Fruit fly (Drosophila melanogaster): ENCODE data around the gene Tmep.
A peak's percentile ranks its signal among the peaks of the same experiment; 100 is the strongest.

Gene Tmep

DNA sequence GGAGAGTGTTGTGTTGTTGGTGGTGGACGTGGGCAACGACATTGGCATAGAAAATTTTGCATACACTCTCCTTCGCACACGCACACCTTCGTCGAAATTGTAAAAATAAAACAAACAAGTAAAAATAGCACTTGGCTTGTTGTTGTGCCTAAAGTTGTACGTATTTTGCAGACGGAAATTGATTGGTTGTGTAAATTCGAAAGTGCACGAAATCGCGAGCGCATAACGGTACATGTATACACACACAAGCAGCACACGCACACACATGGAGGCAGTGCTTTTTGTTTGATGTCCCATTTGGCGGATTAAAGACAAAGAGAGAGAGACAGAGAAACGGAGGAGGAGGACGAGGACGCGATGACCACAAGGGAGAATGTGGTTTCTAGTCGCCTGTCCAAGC, 31.6 kb upstream of the Tmep start:
- TF ChIP-seq Clk (GFP tag; optimal IDR thresholded peaks at IDR 0.05): no peak
- TF ChIP-seq pad (GFP tag; optimal IDR thresholded peaks at IDR 0.05): no peak
- TF ChIP-seq Crg-1 (GFP tag; optimal IDR thresholded peaks at IDR 0.05): no peak
- TF ChIP-seq ovo (GFP tag; optimal IDR thresholded peaks at IDR 0.05): peak; percentile 88
- no peak for TF ChIP-seq Hr96 (GFP tag; optimal IDR thresholded peaks at IDR 0.05)
- no peak for TF ChIP-seq CG7101 (tag; optimal IDR thresholded peaks at IDR 0.05)
- no peak for TF ChIP-seq toe (GFP tag; optimal IDR thresholded peaks at IDR 0.05)
- no peak for TF ChIP-seq Mnt (GFP tag; optimal IDR thresholded peaks at IDR 0.05)

DNA sequence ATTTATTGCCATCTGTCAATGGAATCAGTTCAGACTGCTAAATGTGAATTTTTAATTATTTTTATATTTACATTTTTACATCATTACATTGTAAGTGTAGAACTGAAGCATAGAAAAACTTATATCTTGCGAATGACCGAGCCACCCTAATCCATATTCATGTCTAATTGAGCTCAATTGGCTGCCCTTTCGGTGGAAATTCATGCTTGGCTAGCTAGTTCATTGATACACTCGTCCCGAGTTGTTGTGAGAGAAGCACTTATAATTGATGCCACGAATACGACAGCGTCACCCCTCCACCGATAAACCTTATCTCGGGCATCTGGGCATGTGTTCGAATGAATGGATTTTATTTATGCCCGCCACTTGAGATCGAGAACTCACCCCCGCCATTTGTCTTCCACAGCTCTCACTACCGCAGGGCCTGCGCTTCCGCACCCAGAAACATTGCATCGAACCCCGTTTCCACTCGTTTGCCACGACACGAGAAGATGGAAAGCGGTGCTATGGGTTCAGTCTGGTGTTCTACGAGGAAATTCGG, 30.6 kb upstream of the Tmep start:
- no peak for TF ChIP-seq CG14711 (tag; optimal IDR thresholded peaks at IDR 0.05)
- no peak for TF ChIP-seq kay (GFP tag; ENCODE audit: borderline replicate concordance)
- TF ChIP-seq CG12768 (GFP tag; optimal IDR thresholded peaks at IDR 0.05): no peak
- TF ChIP-seq cic (GFP tag; optimal IDR thresholded peaks at IDR 0.05): peak; percentile 7
- no peak for TF ChIP-seq cnc (optimal IDR thresholded peaks at IDR 0.05)
- no peak for TF ChIP-seq Mnt (GFP tag; optimal IDR thresholded peaks at IDR 0.05)
- TF ChIP-seq CG7101 (tag; optimal IDR thresholded peaks at IDR 0.05): no peak

DNA sequence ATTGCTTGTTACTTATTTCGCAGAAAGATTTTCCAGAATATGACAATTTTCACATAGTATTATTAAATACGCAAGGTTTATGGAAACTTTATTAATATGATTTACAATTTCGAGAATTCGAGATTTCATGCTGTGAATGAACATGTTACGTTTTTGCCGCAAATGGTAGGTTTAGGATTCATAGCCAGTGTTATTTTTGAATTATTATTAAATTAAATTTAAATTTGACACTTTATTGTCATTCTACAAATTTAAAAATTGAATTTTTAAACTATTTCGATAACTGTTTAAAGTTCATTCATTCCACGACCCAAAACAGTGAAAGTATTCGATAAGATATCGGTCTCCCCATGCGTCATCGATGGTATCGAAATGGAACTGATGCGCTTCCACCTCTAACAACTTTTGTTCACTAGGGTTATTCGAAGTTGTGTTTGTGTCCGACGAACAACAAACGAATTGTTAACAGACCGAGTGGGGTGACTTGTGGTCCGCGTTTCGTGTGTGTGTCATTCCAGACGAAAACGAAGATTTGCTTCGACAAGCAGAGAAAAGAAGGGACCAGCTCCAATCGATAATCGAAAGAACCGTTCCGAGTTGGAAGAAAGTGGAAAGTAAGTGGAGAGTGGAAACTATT, 23.2 kb upstream of the Tmep start, which contains the start of the genes CG32313 and Pcyt1:
Gene CG32313 (minus strand): TSS at position 51 of the 637 bp plus-strand sequence.
Gene Pcyt1 (plus strand): TSS at position 400 of the 637 bp plus-strand sequence.
- TF ChIP-seq toe (GFP tag; optimal IDR thresholded peaks at IDR 0.05): no peak
- peak; percentile 53 for TF ChIP-seq CG7101 (tag; optimal IDR thresholded peaks at IDR 0.05)
- TF ChIP-seq Mnt (GFP tag; optimal IDR thresholded peaks at IDR 0.05): peak; percentile 78
- TF ChIP-seq cnc (optimal IDR thresholded peaks at IDR 0.05): no peak
- peak; percentile 44 for TF ChIP-seq Crg-1 (GFP tag; optimal IDR thresholded peaks at IDR 0.05)
- TF ChIP-seq CG14711 (tag; optimal IDR thresholded peaks at IDR 0.05): peak; percentile 47
- TF ChIP-seq Clk (GFP tag; optimal IDR thresholded peaks at IDR 0.05): no peak
- TF ChIP-seq CG5204 (GFP tag; optimal IDR thresholded peaks at IDR 0.05): no peak
- no peak for TF ChIP-seq tj (GFP tag; optimal IDR thresholded peaks at IDR 0.05)
- TF ChIP-seq CG33017 (tag; optimal IDR thresholded peaks at IDR 0.05): peak; percentile 70
- peak; percentile 31 for TF ChIP-seq CG12768 (GFP tag; optimal IDR thresholded peaks at IDR 0.05)
- no peak for TF ChIP-seq CG11617 (GFP tag; optimal IDR thresholded peaks at IDR 0.05)
- no peak for TF ChIP-seq CG1620 (GFP tag; optimal IDR thresholded peaks at IDR 0.05)
- no peak for TF ChIP-seq pad (GFP tag; optimal IDR thresholded peaks at IDR 0.05)
- TF ChIP-seq cic (GFP tag; optimal IDR thresholded peaks at IDR 0.05): peak; percentile 64
- TF ChIP-seq bab1 (GFP tag; optimal IDR thresholded peaks at IDR 0.05): peak; percentile 82
- TF ChIP-seq Hr96 (GFP tag; optimal IDR thresholded peaks at IDR 0.05): peak; percentile 46
- TF ChIP-seq kay (GFP tag; ENCODE audit: borderline replicate concordance): no peak

DNA sequence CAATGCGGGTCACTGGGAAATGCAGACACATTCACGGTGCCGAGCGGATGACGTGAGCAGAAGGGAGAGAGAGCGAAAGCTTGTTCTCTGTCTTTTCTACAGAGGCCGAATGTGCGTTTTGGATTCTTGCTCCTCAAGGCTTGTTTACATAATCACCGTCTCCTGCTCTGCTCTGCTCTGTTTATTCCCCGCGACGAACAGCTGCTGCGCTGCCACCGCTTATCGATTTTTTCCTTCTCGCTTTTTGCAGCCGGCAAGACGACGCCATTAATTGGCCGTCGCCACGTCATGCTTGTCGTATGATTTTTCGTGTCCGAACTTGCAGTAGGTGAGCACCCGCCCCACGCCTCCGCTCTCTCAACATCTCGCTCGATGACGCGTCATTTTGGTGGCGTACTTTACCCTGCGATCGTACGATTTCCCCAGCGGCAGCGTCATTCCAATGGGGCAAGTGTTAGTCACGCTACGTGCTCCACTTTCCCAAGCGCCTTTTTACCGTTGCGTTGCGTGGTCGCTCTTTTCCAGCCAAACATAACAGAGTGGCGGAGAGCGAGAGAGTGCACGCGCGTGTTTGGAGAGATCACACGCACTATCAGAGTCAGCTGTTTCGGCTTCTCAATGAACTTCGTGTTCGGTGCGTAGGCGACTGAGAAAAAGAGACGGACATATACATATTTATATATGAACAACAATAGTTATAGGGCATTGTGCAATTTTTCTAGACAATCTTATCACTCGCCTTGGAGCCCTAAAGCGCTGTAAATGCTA, 22.4 kb upstream of the Tmep start:
- no peak for TF ChIP-seq CG5204 (GFP tag; optimal IDR thresholded peaks at IDR 0.05)
- peak; percentile 42 for TF ChIP-seq CG11617 (GFP tag; optimal IDR thresholded peaks at IDR 0.05)
- peak; percentile 56 for TF ChIP-seq CG1620 (GFP tag; optimal IDR thresholded peaks at IDR 0.05)
- peak in 1 of 2 experiments; percentile 6 for TF ChIP-seq cnc (optimal IDR thresholded peaks at IDR 0.05)
- TF ChIP-seq bab1 (GFP tag; optimal IDR thresholded peaks at IDR 0.05): peak; percentile 91
- peak; percentile 49 for TF ChIP-seq tj (GFP tag; optimal IDR thresholded peaks at IDR 0.05)
- peak; percentile 32 for TF ChIP-seq Mnt (GFP tag; optimal IDR thresholded peaks at IDR 0.05)
- TF ChIP-seq ovo (GFP tag; optimal IDR thresholded peaks at IDR 0.05): peak; percentile 70
- TF ChIP-seq kay (GFP tag; ENCODE audit: borderline replicate concordance): no peak
- TF ChIP-seq cic (GFP tag; optimal IDR thresholded peaks at IDR 0.05): peak; percentile 47
- peak; percentile 19 for TF ChIP-seq Crg-1 (GFP tag; optimal IDR thresholded peaks at IDR 0.05)
- peak; percentile 48 for TF ChIP-seq CG7101 (tag; optimal IDR thresholded peaks at IDR 0.05)
- TF ChIP-seq CG12768 (GFP tag; optimal IDR thresholded peaks at IDR 0.05): peak; percentile 92
- TF ChIP-seq Clk (GFP tag; optimal IDR thresholded peaks at IDR 0.05): no peak
- TF ChIP-seq CG7045 (GFP tag; optimal IDR thresholded peaks at IDR 0.05): peak; percentile 88
- TF ChIP-seq pad (GFP tag; optimal IDR thresholded peaks at IDR 0.05): peak; percentile 92
- TF ChIP-seq toe (GFP tag; optimal IDR thresholded peaks at IDR 0.05): no peak
- peak; percentile 45 for TF ChIP-seq CG33017 (tag; optimal IDR thresholded peaks at IDR 0.05)
- peak; percentile 66 for TF ChIP-seq CG14711 (tag; optimal IDR thresholded peaks at IDR 0.05)
- peak; percentile 40 for TF ChIP-seq Hr96 (GFP tag; optimal IDR thresholded peaks at IDR 0.05)

DNA sequence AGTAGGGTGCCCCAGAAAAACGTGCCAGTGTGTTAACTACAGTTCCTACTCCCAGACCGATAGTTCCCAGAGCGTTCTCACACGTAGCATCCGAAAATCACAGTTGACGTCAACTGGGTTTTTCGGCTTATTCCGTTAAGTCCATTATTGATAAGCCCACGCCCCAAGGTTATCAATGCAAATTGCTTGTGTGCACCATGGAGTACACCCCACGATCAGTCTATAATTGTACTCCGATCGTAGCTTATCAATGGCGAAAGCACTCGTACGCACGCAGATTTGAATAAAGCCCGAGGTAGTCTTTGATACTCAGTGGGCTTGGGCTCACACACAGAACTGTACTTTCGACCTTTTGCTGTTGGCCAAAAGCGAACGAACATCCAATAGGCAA, 21.9 kb upstream of the Tmep start:
- TF ChIP-seq CG7045 (GFP tag; optimal IDR thresholded peaks at IDR 0.05) (no peak), tj (GFP tag; optimal IDR thresholded peaks at IDR 0.05) (no peak), cic (GFP tag; optimal IDR thresholded peaks at IDR 0.05) (no peak), CG5204 (GFP tag; optimal IDR thresholded peaks at IDR 0.05) (no peak), ovo (GFP tag; optimal IDR thresholded peaks at IDR 0.05) (no peak), CG12768 (GFP tag; optimal IDR thresholded peaks at IDR 0.05) (no peak), Hr96 (GFP tag; optimal IDR thresholded peaks at IDR 0.05) (no peak), CG14711 (tag; optimal IDR thresholded peaks at IDR 0.05) (no peak), cnc (optimal IDR thresholded peaks at IDR 0.05) (no peak), CG1620 (GFP tag; optimal IDR thresholded peaks at IDR 0.05) (no peak), pad (GFP tag; optimal IDR thresholded peaks at IDR 0.05) (no peak), kay (GFP tag; ENCODE audit: borderline replicate concordance) (no peak), CG33017 (tag; optimal IDR thresholded peaks at IDR 0.05) (no peak), Mnt (GFP tag; optimal IDR thresholded peaks at IDR 0.05) (no peak), Clk (GFP tag; optimal IDR thresholded peaks at IDR 0.05) (no peak), toe (GFP tag; optimal IDR thresholded peaks at IDR 0.05) (no peak)

Measured in whole organism, adult.